Worm (Caenorhabditis elegans) whole organism, young adult: ENCODE results near the gene F09G8.7.

Source experiments
- B0019.2 ChIP-seq: fragments of 200-800 bp; sonication (Bioruptor generic); conservative IDR thresholded peaks from 2 replicates; pipeline ENCODE4 v1.3.6; 2022; ENCODE audit warnings: missing genetic modification reagents, missing genetic modification characterization, missing compliant biosample characterization
- B0035.1 ChIP-seq: sonication (generic microtip); optimal IDR thresholded peaks from 2 replicates; lab custom pipeline; 2016; ENCODE audit warnings: missing genetic modification characterization, mild to moderate bottlenecking, missing compliant biosample characterization, missing genotype, missing genetic modification reagents
- B0261.1 ChIP-seq: sonication (generic microtip); optimal IDR thresholded peaks from 2 replicates; lab custom pipeline; 2016; ENCODE audit warnings: mild to moderate bottlenecking, missing genetic modification characterization, moderate library complexity, missing compliant biosample characterization
- C06A6.2 ChIP-seq: fragments of 200-800 bp; sonication (Bioruptor generic); conservative IDR thresholded peaks from 2 replicates; pipeline ENCODE4 v1.3.6; 2022; ENCODE audit warnings: missing genetic modification characterization, missing compliant biosample characterization
- F33H1.4 ChIP-seq: fragments of 200-800 bp; sonication (Bioruptor generic); IDR thresholded peaks from 2 replicates; pipeline ENCODE4 v1.3.6; 2022; ENCODE audit warnings: missing genetic modification reagents, missing genetic modification characterization, missing compliant biosample characterization
- F37B4.10 ChIP-seq: fragments of 200-800 bp; sonication (Bioruptor generic); IDR thresholded peaks from 2 replicates; pipeline ENCODE4 v1.3.6; 2022; ENCODE audit warnings: missing genetic modification characterization, missing compliant biosample characterization
- F55B11.4 ChIP-seq: sonication (generic microtip); optimal IDR thresholded peaks from 2 replicates; lab custom pipeline; 2016; ENCODE audit warnings: missing compliant biosample characterization, missing genetic modification characterization, borderline replicate concordance; ENCODE audit not compliant: insufficient read depth
- T26A5.8 ChIP-seq: sonication (generic microtip); optimal IDR thresholded peaks from 2 replicates; lab custom pipeline; 2016; ENCODE audit warnings: missing genetic modification characterization, missing compliant biosample characterization
- Y53F4B.3 ChIP-seq: fragments of 200-800 bp; sonication (Bioruptor generic); IDR thresholded peaks from 2 replicates; pipeline ENCODE4 v1.3.6; 2022; ENCODE audit warnings: missing genetic modification reagents, missing genetic modification characterization, missing compliant biosample characterization
- Y53G8AR.9 ChIP-seq: fragments of 200-800 bp; sonication (Bioruptor generic); conservative IDR thresholded peaks from 2 replicates; pipeline ENCODE4 v1.3.6; 2022; ENCODE audit warnings: missing genetic modification reagents, missing genetic modification characterization, missing compliant biosample characterization
- Y67H2A.10 ChIP-seq: fragments of 200-800 bp; sonication (Bioruptor generic); conservative IDR thresholded peaks from 2 replicates; pipeline ENCODE4 v1.3.6; 2022; ENCODE audit warnings: missing genetic modification reagents, missing genetic modification characterization, missing compliant biosample characterization
- Y95B8A.8 ChIP-seq: fragments of 200-800 bp; sonication (Bioruptor generic); IDR thresholded peaks from 2 replicates; pipeline ENCODE4 v1.3.6; 2022; ENCODE audit warnings: missing genetic modification reagents, missing genetic modification characterization, missing compliant biosample characterization
- ZK185.1 ChIP-seq: sonication (generic microtip); optimal IDR thresholded peaks from 2 replicates; lab custom pipeline; 2016; ENCODE audit warnings: mild to moderate bottlenecking, missing genetic modification characterization, missing compliant biosample characterization; ENCODE audit not compliant: poor library complexity, severe bottlenecking
- ama-1 ChIP-seq, 3 experiments: fragments of 150-350 bp in 1 of 3; sonication (generic microtip) in 2 of 3; optimal IDR thresholded peaks; 2 replicates each; lab custom pipeline; 2014 to 2018; ENCODE audit warnings: missing biosample characterization in 2 of 3, missing genetic modification characterization in 2 of 3, missing genetic modification reagents in 2 of 3
- attf-3 ChIP-seq: fragments of 200-800 bp; sonication (Bioruptor generic); conservative IDR thresholded peaks from 2 replicates; pipeline ENCODE4 v1.3.6; 2022; ENCODE audit warnings: missing genetic modification reagents, missing genetic modification characterization, missing compliant biosample characterization
- bed-2 ChIP-seq: fragments of 200-800 bp; sonication (Bioruptor generic); IDR thresholded peaks from 2 replicates; pipeline ENCODE4 v1.3.6; 2022; ENCODE audit warnings: missing genetic modification reagents, missing genetic modification characterization, missing compliant biosample characterization
- cebp-1 ChIP-seq, 2 experiments: fragments of 200-800 bp in 1 of 2; sonication (Bioruptor generic) in 1 of 2; sonication (generic microtip) in 1 of 2; IDR thresholded peaks in 1 of 2; optimal IDR thresholded peaks in 1 of 2; 2 replicates each; pipeline versions ENCODE4 v1.3.6 to Lab custom; 2017 to 2022; ENCODE audit warnings: missing compliant biosample characterization in 2 of 2, missing genetic modification characterization in 2 of 2, mild to moderate bottlenecking in 1 of 2, missing genetic modification reagents in 1 of 2, moderate library complexity in 1 of 2
- ceh-27 ChIP-seq: fragments of 200-800 bp; sonication (Bioruptor generic); optimal IDR thresholded peaks from 2 replicates; lab custom pipeline; 2018; ENCODE audit warnings: mild to moderate bottlenecking, missing genetic modification characterization, moderate library complexity, missing compliant biosample characterization
- ceh-58 ChIP-seq: fragments of 200-800 bp; sonication (Bioruptor generic); IDR thresholded peaks from 2 replicates; pipeline ENCODE4 v1.3.6; 2022; ENCODE audit warnings: missing genetic modification characterization, missing compliant biosample characterization
- ceh-91 ChIP-seq: fragments of 200-800 bp; sonication (Bioruptor generic); IDR thresholded peaks from 2 replicates; pipeline ENCODE4 v1.3.6; 2022; ENCODE audit warnings: missing genetic modification reagents, missing genetic modification characterization, missing compliant biosample characterization
- chd-7 ChIP-seq: sonication (generic microtip); optimal IDR thresholded peaks from 2 replicates; lab custom pipeline; 2016; ENCODE audit warnings: mild to moderate bottlenecking, missing genetic modification characterization, moderate library complexity, missing compliant biosample characterization
- dpl-1 ChIP-seq: fragments of 150-350 bp; optimal IDR thresholded peaks from 2 replicates; lab custom pipeline; 2014; ENCODE audit warnings: missing biosample characterization, missing genetic modification reagents, missing genetic modification characterization
- egl-18 ChIP-seq: fragments of 200-800 bp; sonication (Bioruptor generic); IDR thresholded peaks from 2 replicates; pipeline ENCODE4 v1.3.6; 2022; ENCODE audit warnings: missing genetic modification reagents, missing genetic modification characterization, missing compliant biosample characterization
- egl-44 ChIP-seq: fragments of 200-800 bp; sonication (Bioruptor generic); IDR thresholded peaks from 2 replicates; pipeline ENCODE4 v1.3.6; 2022; ENCODE audit warnings: missing genetic modification reagents, missing genetic modification characterization, missing compliant biosample characterization
- ets-4 ChIP-seq: fragments of 200-800 bp; sonication (Bioruptor generic); optimal IDR thresholded peaks from 2 replicates; lab custom pipeline; 2018; ENCODE audit warnings: mild to moderate bottlenecking, missing genetic modification characterization, missing compliant biosample characterization
- fkh-3 ChIP-seq: sonication (generic microtip); optimal IDR thresholded peaks from 2 replicates; lab custom pipeline; 2016; ENCODE audit warnings: mild to moderate bottlenecking, missing genetic modification characterization, missing compliant biosample characterization
- gei-17 ChIP-seq: fragments of 200-800 bp; sonication (Bioruptor generic); optimal IDR thresholded peaks from 2 replicates; lab custom pipeline; 2018; ENCODE audit warnings: mild to moderate bottlenecking, missing genetic modification characterization, missing compliant biosample characterization
- him-1 ChIP-seq: sonication (generic microtip); optimal IDR thresholded peaks from 2 replicates; lab custom pipeline; 2016; ENCODE audit warnings: missing genotype, missing genetic modification reagents, missing genetic modification characterization, missing compliant biosample characterization
- hlh-12 ChIP-seq: sonication (generic microtip); optimal IDR thresholded peaks from 2 replicates; lab custom pipeline; 2016; ENCODE audit warnings: missing genetic modification characterization, missing compliant biosample characterization
- hlh-26 ChIP-seq: fragments of 200-800 bp; sonication (Bioruptor generic); conservative IDR thresholded peaks from 2 replicates; pipeline ENCODE4 v1.3.6; 2022; ENCODE audit warnings: missing genetic modification reagents, missing genetic modification characterization, missing compliant biosample characterization
- hmg-1.2 ChIP-seq: fragments of 200-800 bp; sonication (Bioruptor generic); IDR thresholded peaks from 2 replicates; pipeline ENCODE4 v1.3.6; 2022; ENCODE audit warnings: missing genetic modification reagents, missing genetic modification characterization, missing compliant biosample characterization
- hsf-1 ChIP-seq: fragments of 200-800 bp; sonication (Bioruptor generic); IDR thresholded peaks from 2 replicates; pipeline ENCODE4 v1.3.6; 2022; ENCODE audit warnings: missing genetic modification reagents, missing genetic modification characterization, missing compliant biosample characterization
- let-607 ChIP-seq, 2 experiments: fragments of 200-800 bp in 1 of 2; sonication (Bioruptor generic) in 1 of 2; sonication (generic microtip) in 1 of 2; optimal IDR thresholded peaks; 2 replicates each; lab custom pipeline; 2016 to 2018; ENCODE audit warnings: mild to moderate bottlenecking in 2 of 2, missing compliant biosample characterization in 2 of 2, missing genetic modification characterization in 2 of 2, moderate library complexity in 2 of 2, missing genotype in 1 of 2
- lin-26 ChIP-seq: fragments of 200-800 bp; sonication (Bioruptor generic); IDR thresholded peaks from 2 replicates; pipeline ENCODE4 v1.3.6; 2022; ENCODE audit warnings: missing genetic modification reagents, missing genetic modification characterization, missing compliant biosample characterization
- lir-1 ChIP-seq: fragments of 200-800 bp; sonication (Bioruptor generic); conservative IDR thresholded peaks from 2 replicates; pipeline ENCODE4 v1.3.6; 2022; ENCODE audit warnings: missing genetic modification reagents, missing genetic modification characterization, missing compliant biosample characterization
- lsy-27 ChIP-seq: sonication (generic microtip); optimal IDR thresholded peaks from 2 replicates; lab custom pipeline; 2017; ENCODE audit warnings: missing genetic modification characterization, mild to moderate bottlenecking, missing compliant biosample characterization, antibody characterized with exemption, missing genotype, borderline replicate concordance; ENCODE audit not compliant: insufficient read depth
- mel-28 ChIP-seq: sonication (generic microtip); optimal IDR thresholded peaks from 2 replicates; lab custom pipeline; 2016; ENCODE audit warnings: borderline replicate concordance, mild to moderate bottlenecking, missing genetic modification characterization, missing compliant biosample characterization
- mxl-1 ChIP-seq: sonication (generic microtip); optimal IDR thresholded peaks from 2 replicates; lab custom pipeline; 2016; ENCODE audit warnings: missing genetic modification characterization, missing compliant biosample characterization
- nhr-120 ChIP-seq: fragments of 200-800 bp; sonication (Bioruptor generic); IDR thresholded peaks from 2 replicates; pipeline ENCODE4 v1.3.6; 2022; ENCODE audit warnings: missing genetic modification characterization, missing compliant biosample characterization
- nhr-90 ChIP-seq: sonication (generic microtip); optimal IDR thresholded peaks from 2 replicates; lab custom pipeline; 2016; ENCODE audit warnings: missing genotype, mild to moderate bottlenecking, missing genetic modification characterization, missing compliant biosample characterization
- pbrm-1 ChIP-seq: fragments of 200-800 bp; sonication (Bioruptor generic); IDR thresholded peaks from 2 replicates; pipeline ENCODE4 v1.3.6; 2022; ENCODE audit warnings: missing genetic modification reagents, missing genetic modification characterization, missing compliant biosample characterization
- sdz-38 ChIP-seq: sonication (generic microtip); optimal IDR thresholded peaks from 2 replicates; lab custom pipeline; 2016; ENCODE audit warnings: missing genotype, missing genetic modification characterization, missing compliant biosample characterization
- snpc-3.4 ChIP-seq: sonication (generic microtip); optimal IDR thresholded peaks from 2 replicates; lab custom pipeline; 2017; ENCODE audit warnings: missing genetic modification characterization, mild to moderate bottlenecking, missing compliant biosample characterization, antibody characterized with exemption, moderate library complexity, missing genotype, missing genetic modification reagents
- tbx-9 ChIP-seq: sonication (generic microtip); optimal IDR thresholded peaks from 2 replicates; lab custom pipeline; 2016; ENCODE audit warnings: borderline replicate concordance, missing genetic modification characterization, inconsistent platforms, missing compliant biosample characterization
- zfh-2 ChIP-seq: fragments of 200-800 bp; sonication (Bioruptor generic); conservative IDR thresholded peaks from 2 replicates; pipeline ENCODE4 v1.3.6; 2022; ENCODE audit warnings: missing genetic modification reagents, missing genetic modification characterization, missing compliant biosample characterization
- ztf-25 ChIP-seq: fragments of 200-800 bp; sonication (Bioruptor generic); IDR thresholded peaks from 2 replicates; pipeline ENCODE4 v1.3.6; 2022; ENCODE audit warnings: missing genetic modification reagents, missing genetic modification characterization, missing compliant biosample characterization
- ztf-28 ChIP-seq: fragments of 200-800 bp; sonication (Bioruptor generic); IDR thresholded peaks from 2 replicates; pipeline ENCODE4 v1.3.6; 2022; ENCODE audit warnings: missing genetic modification reagents, missing genetic modification characterization, missing compliant biosample characterization

The F09G8.7 gene

DNA sequence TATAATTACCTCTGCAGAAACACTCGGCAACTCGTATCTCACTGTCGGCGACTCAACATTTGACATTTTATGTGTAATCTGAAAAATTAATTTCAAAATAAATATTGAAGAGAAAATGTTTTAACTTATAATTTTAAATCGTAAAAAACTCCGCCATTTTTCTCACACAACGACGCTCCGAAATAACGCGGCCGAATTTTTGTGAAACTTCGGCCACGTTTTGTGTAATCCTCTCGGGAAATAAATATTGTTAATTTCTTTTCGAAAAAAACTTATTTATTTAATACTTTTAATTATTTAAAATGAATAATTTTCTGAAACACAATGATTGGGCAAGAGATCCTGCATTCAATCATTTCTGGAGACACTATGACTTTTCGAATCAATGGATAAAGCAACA, 39.2 kb upstream of the F09G8.7 start, which contains the start of the genes F10E9.7 and F10E9.5 (continued):
- TF ChIP-seq hmg-1.2 (GFP tag; lab: Robert Waterston, UW) (peak; percentile 42), mxl-1 (no peak), ztf-28 (GFP tag; lab: Robert Waterston, UW) (peak; percentile 89), F37B4.10 (GFP tag; lab: Robert Waterston, UW) (no peak), bed-2 (GFP tag; lab: Robert Waterston, UW) (peak; percentile 62; the same call in 1 of the 2 replicates), F55B11.4 (tag; lab: Kevin White, UChicago) (no peak), ets-4 (GFP tag; lab: Kevin White, UChicago) (no peak), hsf-1 (GFP tag; lab: Robert Waterston, UW) (0 out of 2 replicates have a peak, but pooled peaks have one; percentile 48), ztf-25 (peak; percentile 88), attf-3 (GFP tag; lab: Robert Waterston, UW) (peak; percentile 98), let-607 (tag; optimal IDR thresholded peaks at IDR 0.05; lab: Kevin White, UChicago) (peak in 1 of 2 experiments; percentile 82), dpl-1 (GFP tag; lab: Kevin White, UChicago) (peak; percentile 65), egl-18 (GFP tag; lab: Robert Waterston, UW) (no peak), zfh-2 (GFP tag; lab: Robert Waterston, UW) (no peak), Y53F4B.3 (no peak), ceh-91 (GFP tag; lab: Robert Waterston, UW) (peak; percentile 70), fkh-3 (tag; lab: Kevin White, UChicago) (no peak), egl-44 (GFP tag; lab: Robert Waterston, UW) (no peak), lir-1 (GFP tag; lab: Robert Waterston, UW) (peak; percentile 75; the same call in 1 of the 2 replicates), T26A5.8 (tag; lab: Kevin White, UChicago) (no peak), chd-7 (tag; lab: Kevin White, UChicago) (no peak), sdz-38 (tag; lab: Kevin White, UChicago) (no peak), mel-28 (tag; lab: Kevin White, UChicago) (no peak), gei-17 (no peak), him-1 (tag; lab: Kevin White, UChicago) (peak; percentile 38), B0019.2 (GFP tag; lab: Robert Waterston, UW) (peak; percentile 73), F33H1.4 (peak; percentile 68), ceh-27 (GFP tag; lab: Kevin White, UChicago) (peak; percentile 92), nhr-120 (no peak), Y53G8AR.9 (0 out of 2 replicates have a peak, but pooled peaks have one; percentile 40), Y95B8A.8 (no peak), cebp-1 (GFP tag; IDR thresholded peaks at IDR 0.05; lab: Robert Waterston, UW) (no peak), cebp-1 (tag; optimal IDR thresholded peaks at IDR 0.05; lab: Kevin White, UChicago) (peak; percentile 68), C06A6.2 (GFP tag; lab: Robert Waterston, UW) (no peak), hlh-12 (tag; lab: Kevin White, UChicago) (no peak), B0261.1 (tag; lab: Kevin White, UChicago) (peak; percentile 19), tbx-9 (tag; lab: Kevin White, UChicago) (no peak), ceh-58 (GFP tag; lab: Robert Waterston, UW) (no peak), ama-1 (optimal IDR thresholded peaks at IDR 0.05; lab: Kevin White, UChicago) (no peak), ama-1 (GFP tag; optimal IDR thresholded peaks at IDR 0.05; lab: Kevin White, UChicago) (no peak), nhr-90 (no peak), lsy-27 (no peak), ZK185.1 (peak; percentile 96), B0035.1 (tag; lab: Kevin White, UChicago) (peak; percentile 45), pbrm-1 (GFP tag; lab: Robert Waterston, UW) (no peak), Y67H2A.10 (GFP tag; lab: Robert Waterston, UW) (peak; percentile 61; the same call in 1 of the 2 replicates), hlh-26 (GFP tag; lab: Robert Waterston, UW) (no peak), snpc-3.4 (tag; lab: Kevin White, UChicago) (peak; percentile 66), lin-26 (GFP tag; lab: Robert Waterston, UW) (no peak)
